Worm (Caenorhabditis elegans) whole organism, L4/young adult: ENCODE data around the gene F38A6.4.

Experiments
- W03F9.2 ChIP-seq: fragments of 150-350 bp; optimal IDR thresholded peaks from 2 replicates; lab custom pipeline; 2014; ENCODE audit warnings: missing biosample characterization, missing genetic modification characterization
- dao-5 ChIP-seq: sonication (generic microtip); optimal IDR thresholded peaks from 2 replicates; lab custom pipeline; 2016; ENCODE audit warnings: missing genotype, missing genetic modification characterization, moderate library complexity, missing compliant biosample characterization
- him-1 ChIP-seq: sonication (generic microtip); optimal IDR thresholded peaks from 2 replicates; lab custom pipeline; 2016; ENCODE audit warnings: missing genotype, missing genetic modification reagents, missing genetic modification characterization, missing compliant biosample characterization

DNA sequence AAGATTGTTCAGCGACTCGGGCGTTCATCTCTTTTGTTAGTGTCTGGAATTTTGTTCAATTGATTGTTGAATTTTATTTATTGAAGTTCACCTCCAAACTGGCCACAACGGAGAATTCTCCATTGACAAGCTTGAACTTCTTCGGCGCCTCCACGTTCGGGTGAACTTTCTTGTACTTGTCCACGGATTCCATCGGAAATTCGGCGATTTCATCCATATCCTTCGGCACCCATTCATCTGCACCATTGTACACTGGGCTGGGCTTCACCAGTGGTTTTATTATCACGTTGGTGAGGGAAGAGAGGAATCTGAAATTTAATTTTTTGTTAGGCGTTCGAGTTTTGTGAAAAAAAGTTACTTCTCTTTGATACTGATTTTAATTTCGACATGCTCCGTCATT, 47.7 kb downstream of the F38A6.4 start:
- TF ChIP-seq W03F9.2 (no peak), him-1 (tag; lab: Kevin White, UChicago) (no peak), dao-5 (no peak)
